Fruit fly (Drosophila melanogaster) whole organism, pupa: ENCODE data around the gene CG14570.
A peak's percentile ranks its signal among the peaks of the same experiment; 100 is the strongest.

Source experiments
- CG10348 ChIP-seq: fragments of 200-800 bp; sonication (Bioruptor generic); IDR thresholded peaks from 2 replicates; pipeline ENCODE4 v1.3.6; 2022; ENCODE audit warnings: missing biosample characterization, missing genetic modification characterization
- CG12605 ChIP-seq: fragments of 200-800 bp; sonication (Bioruptor generic); IDR thresholded peaks from 2 replicates; pipeline ENCODE4 v1.3.6; 2022; ENCODE audit warnings: missing biosample characterization, missing genetic modification characterization
- CG13204 ChIP-seq: fragments of 200-800 bp; sonication (Bioruptor generic); optimal IDR thresholded peaks from 2 replicates; lab custom pipeline; 2018; ENCODE audit warnings: missing biosample characterization, mild to moderate bottlenecking, missing genetic modification characterization, moderate library complexity
- CG14655 ChIP-seq: fragments of 200-800 bp; sonication (Bioruptor generic); optimal IDR thresholded peaks from 3 replicates; lab custom pipeline; 2017; ENCODE audit warnings: mild to moderate bottlenecking, missing biosample characterization, missing genetic modification reagents, missing genetic modification characterization
- CG15710 ChIP-seq: fragments of 200-800 bp; sonication (Bioruptor generic); optimal IDR thresholded peaks from 2 replicates; lab custom pipeline; 2018; ENCODE audit warnings: missing biosample characterization, mild to moderate bottlenecking, missing genetic modification characterization, moderate library complexity
- CG17806 ChIP-seq: fragments of 200-800 bp; sonication (Bioruptor generic); optimal IDR thresholded peaks from 2 replicates; lab custom pipeline; 2018; ENCODE audit warnings: missing biosample characterization, mild to moderate bottlenecking, missing genetic modification characterization, moderate library complexity
- CG32121 ChIP-seq: fragments of 200-800 bp; sonication (Bioruptor generic); IDR thresholded peaks from 2 replicates; pipeline ENCODE4 v1.3.6; 2022; ENCODE audit warnings: missing biosample characterization, missing genetic modification characterization
- CG34367 ChIP-seq: fragments of 200-800 bp; sonication (Bioruptor generic); optimal IDR thresholded peaks from 2 replicates; lab custom pipeline; 2018; ENCODE audit warnings: missing biosample characterization, mild to moderate bottlenecking, missing genetic modification characterization
- CG4496 ChIP-seq: fragments of 200-800 bp; sonication (Bioruptor generic); IDR thresholded peaks from 3 replicates; pipeline ENCODE4 v1.3.6; 2022; ENCODE audit warnings: missing biosample characterization, missing genetic modification characterization
- CG8159 ChIP-seq: fragments of 200-800 bp; sonication (Bioruptor generic); optimal IDR thresholded peaks from 3 replicates; lab custom pipeline; 2018; ENCODE audit warnings: missing biosample characterization, mild to moderate bottlenecking, missing genetic modification characterization, moderate library complexity
- CG8301 ChIP-seq: fragments of 200-800 bp; sonication (Bioruptor generic); optimal IDR thresholded peaks from 2 replicates; lab custom pipeline; 2018; ENCODE audit warnings: missing biosample characterization, mild to moderate bottlenecking, missing genetic modification characterization
- CG9948 ChIP-seq: fragments of 200-800 bp; sonication (Bioruptor generic); optimal IDR thresholded peaks from 2 replicates; lab custom pipeline; 2018; ENCODE audit warnings: missing biosample characterization, mild to moderate bottlenecking, missing genetic modification characterization, moderate library complexity
- D1 ChIP-seq: fragments of 200-800 bp; sonication (Bioruptor generic); optimal IDR thresholded peaks from 2 replicates; lab custom pipeline; 2018; ENCODE audit warnings: missing biosample characterization, mild to moderate bottlenecking, missing genetic modification characterization, moderate library complexity
- EcR ChIP-seq: fragments of 200-800 bp; sonication (Bioruptor generic); optimal IDR thresholded peaks from 3 replicates; lab custom pipeline; 2019; ENCODE audit warnings: missing biosample characterization, missing genetic modification characterization, mild to moderate bottlenecking, moderate library complexity, missing genetic modification reagents
- Ets98B ChIP-seq: fragments of 200-800 bp; sonication (Bioruptor generic); IDR thresholded peaks from 2 replicates; pipeline ENCODE4 v1.3.6; 2022; ENCODE audit warnings: missing biosample characterization, missing genetic modification characterization
- Pif1A ChIP-seq: fragments of 200-800 bp; sonication (Bioruptor generic); optimal IDR thresholded peaks from 3 replicates; lab custom pipeline; 2016; ENCODE audit warnings: missing biosample characterization, missing genetic modification characterization
- Pif1B ChIP-seq: fragments of 200-800 bp; sonication (Bioruptor generic); optimal IDR thresholded peaks from 3 replicates; lab custom pipeline; 2016; ENCODE audit warnings: missing biosample characterization, missing genetic modification characterization
- Snoo ChIP-seq: fragments of 200-800 bp; sonication (Bioruptor generic); optimal IDR thresholded peaks from 3 replicates; lab custom pipeline; 2017; ENCODE audit warnings: missing biosample characterization, mild to moderate bottlenecking, missing genetic modification characterization, inconsistent platforms
- fd96Ca ChIP-seq: fragments of 200-800 bp; sonication (Bioruptor generic); IDR thresholded peaks from 3 replicates; pipeline ENCODE4 v1.3.6; 2022; ENCODE audit warnings: missing biosample characterization, missing genetic modification characterization
- gl ChIP-seq: fragments of 200-800 bp; sonication (Bioruptor generic); optimal IDR thresholded peaks from 2 replicates; lab custom pipeline; 2018; ENCODE audit warnings: missing biosample characterization, mild to moderate bottlenecking, missing genetic modification characterization
- rn ChIP-seq: fragments of 200-800 bp; sonication (Bioruptor generic); IDR thresholded peaks from 2 replicates; pipeline ENCODE4 v1.3.6; 2022; ENCODE audit warnings: missing biosample characterization, missing genetic modification characterization

The CG14570 gene

DNA sequence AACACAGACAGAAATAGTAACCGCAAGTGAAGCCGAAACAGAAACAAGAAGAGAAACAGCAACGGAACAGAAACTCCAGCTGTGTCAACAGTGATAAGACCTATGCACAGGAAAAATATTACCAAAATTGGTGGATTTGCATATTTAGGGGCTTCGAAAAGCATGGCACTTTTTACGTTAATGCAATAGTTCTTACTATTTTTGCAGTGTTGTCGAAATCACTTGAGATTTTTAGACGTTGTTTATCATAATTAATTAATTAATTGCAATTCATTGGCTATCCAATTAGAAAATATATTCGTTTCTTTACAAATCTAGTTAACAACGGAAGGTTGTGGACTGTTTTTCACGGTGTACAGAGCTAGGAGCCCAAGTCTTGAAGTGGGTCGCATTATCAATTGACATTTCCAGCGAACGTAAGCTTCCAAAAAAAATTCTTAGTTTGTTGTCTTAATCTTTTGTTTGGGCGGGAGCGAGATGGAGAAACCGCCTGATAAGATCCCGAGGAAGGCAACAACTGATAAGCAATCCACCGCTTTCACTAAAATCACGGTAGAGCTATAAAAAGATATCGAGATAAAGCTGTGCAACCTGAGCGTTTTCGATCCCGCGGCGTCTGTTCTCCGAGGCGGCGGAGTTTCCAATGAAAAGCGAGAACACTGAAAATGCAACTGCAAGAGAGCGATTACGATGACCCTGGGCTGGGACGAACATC is 3.1 kb downstream of the CG14570 start:
- TF ChIP-seq CG34367 (tag; lab: Kevin White, UChicago) (no peak), gl (tag; lab: Kevin White, UChicago) (no peak), CG17806 (tag; lab: Kevin White, UChicago) (no peak), CG9948 (tag; lab: Kevin White, UChicago) (no peak), Pif1A (no peak), Snoo (no peak), rn (GFP tag; lab: Robert Waterston, UW) (no peak), CG4496 (GFP tag; lab: Robert Waterston, UW) (no peak), CG8159 (no peak), EcR (GFP tag; lab: Kevin White, UChicago) (no peak), CG13204 (GFP tag; lab: Kevin White, UChicago) (no peak), Pif1B (GFP tag; lab: Kevin White, UChicago) (no peak), CG32121 (GFP tag; lab: Robert Waterston, UW) (no peak), D1 (tag; lab: Kevin White, UChicago) (no peak), CG15710 (tag; lab: Kevin White, UChicago) (no peak)

DNA sequence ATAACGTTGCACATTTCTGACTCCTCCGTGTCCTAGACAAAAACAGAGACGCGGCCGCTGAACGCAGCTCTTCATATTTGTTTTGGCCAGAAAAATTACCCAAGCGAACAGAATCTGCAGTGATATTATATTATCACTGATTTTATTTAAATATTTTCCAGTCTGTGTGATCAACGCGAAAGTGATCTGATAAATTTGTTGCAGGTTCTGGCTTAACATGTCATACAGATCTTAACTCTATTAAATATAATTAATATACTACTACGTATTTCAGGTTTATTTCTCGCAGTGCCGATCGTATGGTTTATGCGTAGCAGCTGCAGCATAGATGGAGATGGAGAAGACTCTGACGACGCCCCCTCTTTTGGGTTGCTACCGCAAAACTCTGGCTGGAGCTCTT is 9.4 kb downstream of the CG14570 start:
- peak; percentile 72 for TF ChIP-seq CG14655 (GFP tag; lab: Kevin White, UChicago)
- peak; percentile 63 for TF ChIP-seq CG15710 (tag; lab: Kevin White, UChicago)
- TF ChIP-seq rn (GFP tag; lab: Robert Waterston, UW) = no peak
- peak; percentile 79 for TF ChIP-seq CG17806 (tag; lab: Kevin White, UChicago)
- no peak for TF ChIP-seq Snoo
- TF ChIP-seq gl (tag; lab: Kevin White, UChicago) = peak; percentile 36
- TF ChIP-seq CG8301 (tag; lab: Kevin White, UChicago) = peak; percentile 27
- TF ChIP-seq CG10348 (GFP tag; lab: Robert Waterston, UW) = no peak
- peak; percentile 12 for TF ChIP-seq D1 (tag; lab: Kevin White, UChicago)
- TF ChIP-seq CG9948 (tag; lab: Kevin White, UChicago) = peak; percentile 73
- TF ChIP-seq Pif1A = peak; percentile 60
- peak; percentile 74 for TF ChIP-seq CG34367 (tag; lab: Kevin White, UChicago)
- peak; percentile 65 for TF ChIP-seq Pif1B (GFP tag; lab: Kevin White, UChicago)
- TF ChIP-seq CG8159 = peak; percentile 79

DNA sequence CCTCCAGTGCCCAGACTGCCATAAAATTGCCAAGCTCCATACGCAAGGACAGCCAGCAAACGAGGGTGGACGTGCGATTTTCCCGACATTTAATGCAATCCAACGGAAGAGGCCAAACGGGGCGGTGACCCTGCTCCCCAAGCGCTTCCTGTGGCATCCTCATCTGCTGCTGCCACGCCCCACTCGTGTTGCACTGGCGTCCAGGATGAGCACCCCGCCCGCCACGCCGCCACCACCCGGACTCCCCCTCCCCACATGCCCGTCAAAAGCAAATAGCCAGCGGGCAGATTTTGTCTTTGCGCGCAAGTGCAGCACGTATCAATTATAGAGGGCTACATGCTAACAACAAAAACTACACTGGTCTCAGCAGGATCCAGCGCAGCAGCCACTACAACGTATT is 12.0 kb downstream of the CG14570 start:
- TF ChIP-seq CG4496 (GFP tag; lab: Robert Waterston, UW) = no peak
- TF ChIP-seq CG8301 (tag; lab: Kevin White, UChicago) = no peak
- no peak for TF ChIP-seq CG8159
- TF ChIP-seq CG13204 (GFP tag; lab: Kevin White, UChicago) = no peak

DNA sequence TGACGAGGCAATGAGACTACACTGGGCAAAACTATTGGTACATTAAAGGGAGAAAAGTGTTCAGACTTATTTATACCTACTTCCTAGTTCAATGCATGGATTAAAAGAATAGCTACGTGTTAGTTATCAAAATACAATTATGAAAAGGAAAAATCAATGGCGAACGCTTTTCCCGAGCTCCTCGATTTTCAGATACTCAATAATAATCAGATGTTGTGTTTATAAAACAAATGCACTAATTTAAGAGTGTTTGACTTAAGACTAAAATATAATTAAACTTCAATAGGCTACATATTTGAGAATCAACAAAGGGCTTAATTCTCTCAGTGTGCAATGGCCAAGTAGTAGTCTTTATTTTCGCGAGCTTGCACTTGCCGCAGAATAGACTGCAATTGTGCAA is 14.3 kb downstream of the CG14570 start:
- TF ChIP-seq Pif1B (GFP tag; lab: Kevin White, UChicago) (no peak), CG9948 (tag; lab: Kevin White, UChicago) (peak; percentile 45), CG8301 (tag; lab: Kevin White, UChicago) (peak; percentile 56), CG14655 (GFP tag; lab: Kevin White, UChicago) (peak; percentile 70), EcR (GFP tag; lab: Kevin White, UChicago) (no peak), CG17806 (tag; lab: Kevin White, UChicago) (peak; percentile 46), CG34367 (tag; lab: Kevin White, UChicago) (peak; percentile 16), Pif1A (peak; percentile 35), CG12605 (GFP tag; lab: Robert Waterston, UW) (no peak), CG15710 (tag; lab: Kevin White, UChicago) (peak; percentile 36), CG8159 (peak; percentile 43)

DNA sequence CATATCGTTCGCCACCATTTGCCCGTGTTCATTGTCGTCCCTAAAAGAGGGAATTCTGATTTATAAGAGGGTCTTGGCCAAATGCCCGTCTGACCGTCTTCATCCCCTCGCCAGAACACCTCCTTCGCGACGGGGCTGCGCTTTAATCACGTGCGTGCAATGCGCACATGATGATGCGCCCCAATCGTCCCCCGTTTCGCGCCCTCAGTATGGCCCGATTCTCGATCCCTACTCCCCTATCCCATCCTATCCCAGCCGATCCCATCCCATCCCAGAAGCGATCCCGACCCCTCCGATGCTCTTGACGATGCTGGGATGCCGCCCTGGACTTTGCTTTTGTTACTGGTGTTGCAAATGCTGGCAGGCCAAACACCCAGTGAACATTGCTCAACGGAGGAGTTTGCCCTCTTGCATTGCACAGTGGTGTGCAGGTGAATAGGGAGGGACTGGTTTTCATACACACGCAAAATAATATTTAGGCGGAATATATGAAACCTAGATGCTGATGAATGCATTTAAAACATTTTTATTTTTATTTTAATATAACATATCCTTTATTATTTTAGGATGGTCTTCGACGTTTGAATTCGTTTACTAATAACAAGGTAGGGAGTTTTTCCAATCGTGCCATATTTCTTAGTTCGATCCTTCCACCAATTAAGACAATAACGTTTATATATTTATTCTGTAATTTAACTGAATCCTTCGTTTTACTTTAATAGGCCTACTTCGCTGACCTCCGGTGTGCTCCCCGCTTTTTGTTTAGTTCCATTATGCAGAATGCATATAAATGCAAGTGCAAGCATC is 20.3 kb downstream of the CG14570 start:
- peak; percentile 69 for TF ChIP-seq Snoo
- peak; percentile 91 for TF ChIP-seq CG14655 (GFP tag; lab: Kevin White, UChicago)
- TF ChIP-seq CG9948 (tag; lab: Kevin White, UChicago) = peak; percentile 89
- peak; percentile 80 for TF ChIP-seq CG8301 (tag; lab: Kevin White, UChicago)
- peak; percentile 77 for TF ChIP-seq CG34367 (tag; lab: Kevin White, UChicago)
- no peak for TF ChIP-seq CG32121 (GFP tag; lab: Robert Waterston, UW)
- TF ChIP-seq CG4496 (GFP tag; lab: Robert Waterston, UW) = peak; percentile 12; the same call in 1 of the 3 replicates
- no peak for TF ChIP-seq Ets98B (GFP tag; lab: Robert Waterston, UW)
- no peak for TF ChIP-seq rn (GFP tag; lab: Robert Waterston, UW)
- peak; percentile 57 for TF ChIP-seq gl (tag; lab: Kevin White, UChicago)
- peak; percentile 28 for TF ChIP-seq Pif1A
- TF ChIP-seq CG8159 = peak; percentile 92
- TF ChIP-seq fd96Ca (GFP tag; lab: Robert Waterston, UW) = peak; percentile 55; the same call in 1 of the 3 replicates
- TF ChIP-seq EcR (GFP tag; lab: Kevin White, UChicago) = peak; percentile 74
- peak; percentile 82 for TF ChIP-seq CG17806 (tag; lab: Kevin White, UChicago)
- peak; percentile 87 for TF ChIP-seq CG15710 (tag; lab: Kevin White, UChicago)
- TF ChIP-seq CG12605 (GFP tag; lab: Robert Waterston, UW) = no peak
- TF ChIP-seq D1 (tag; lab: Kevin White, UChicago) = peak; percentile 89
- TF ChIP-seq CG10348 (GFP tag; lab: Robert Waterston, UW) = no peak
- TF ChIP-seq Pif1B (GFP tag; lab: Kevin White, UChicago) = peak; percentile 72
- TF ChIP-seq CG13204 (GFP tag; lab: Kevin White, UChicago) = peak; percentile 64
